Worm (Caenorhabditis elegans) whole organism, young adult: ENCODE data around the gene C18D11.9.

ENCODE experiments used
- B0336.3 ChIP-seq: fragments of 200-800 bp; sonication (Bioruptor generic); IDR thresholded peaks from 2 replicates; pipeline ENCODE4 v1.3.6; 2022; ENCODE audit warnings: missing genetic modification characterization, missing compliant biosample characterization
- C06A6.2 ChIP-seq: fragments of 200-800 bp; sonication (Bioruptor generic); conservative IDR thresholded peaks from 2 replicates; pipeline ENCODE4 v1.3.6; 2022; ENCODE audit warnings: missing genetic modification characterization, missing compliant biosample characterization
- C17E4.6 ChIP-seq: fragments of 200-800 bp; sonication (Bioruptor generic); IDR thresholded peaks from 2 replicates; pipeline ENCODE4 v1.3.6; 2022; ENCODE audit warnings: missing genetic modification reagents, missing genetic modification characterization, missing compliant biosample characterization
- F10E7.11 ChIP-seq: sonication (generic microtip); optimal IDR thresholded peaks from 2 replicates; lab custom pipeline; 2017; ENCODE audit warnings: mild to moderate bottlenecking, missing genetic modification characterization, moderate library complexity, missing compliant biosample characterization
- F23B12.7 ChIP-seq: sonication (generic microtip); optimal IDR thresholded peaks from 2 replicates; lab custom pipeline; 2017; ENCODE audit warnings: missing genetic modification characterization, mild to moderate bottlenecking, missing compliant biosample characterization, antibody characterized with exemption, moderate library complexity; ENCODE audit not compliant: insufficient read depth
- F37B4.10 ChIP-seq: fragments of 200-800 bp; sonication (Bioruptor generic); IDR thresholded peaks from 2 replicates; pipeline ENCODE4 v1.3.6; 2022; ENCODE audit warnings: missing genetic modification characterization, missing compliant biosample characterization
- F49E8.2 ChIP-seq: sonication (generic microtip); optimal IDR thresholded peaks from 3 replicates; lab custom pipeline; 2017; ENCODE audit warnings: missing genetic modification characterization, mild to moderate bottlenecking, missing compliant biosample characterization, antibody characterized with exemption, moderate library complexity; ENCODE audit not compliant: insufficient read depth
- K12H6.12 ChIP-seq: fragments of 200-800 bp; sonication (Bioruptor generic); optimal IDR thresholded peaks from 2 replicates; lab custom pipeline; 2018; ENCODE audit warnings: mild to moderate bottlenecking, missing genetic modification characterization, missing compliant biosample characterization
- T26A5.8 ChIP-seq: sonication (generic microtip); optimal IDR thresholded peaks from 2 replicates; lab custom pipeline; 2016; ENCODE audit warnings: missing genetic modification characterization, missing compliant biosample characterization
- Y56A3A.18 ChIP-seq: fragments of 200-800 bp; sonication (Bioruptor generic); IDR thresholded peaks from 2 replicates; pipeline ENCODE4 v1.3.6; 2022; ENCODE audit warnings: missing genetic modification reagents, missing genetic modification characterization, missing compliant biosample characterization
- Y67H2A.10 ChIP-seq: fragments of 200-800 bp; sonication (Bioruptor generic); conservative IDR thresholded peaks from 2 replicates; pipeline ENCODE4 v1.3.6; 2022; ENCODE audit warnings: missing genetic modification reagents, missing genetic modification characterization, missing compliant biosample characterization
- Y95B8A.8 ChIP-seq: fragments of 200-800 bp; sonication (Bioruptor generic); IDR thresholded peaks from 2 replicates; pipeline ENCODE4 v1.3.6; 2022; ENCODE audit warnings: missing genetic modification reagents, missing genetic modification characterization, missing compliant biosample characterization
- aptf-3 ChIP-seq: fragments of 200-800 bp; sonication (Bioruptor generic); IDR thresholded peaks from 2 replicates; pipeline ENCODE4 v1.3.6; 2022; ENCODE audit warnings: missing genetic modification characterization, missing compliant biosample characterization
- athp-1 ChIP-seq: sonication (generic microtip); optimal IDR thresholded peaks from 2 replicates; lab custom pipeline; 2017; ENCODE audit warnings: mild to moderate bottlenecking, missing genetic modification characterization, missing compliant biosample characterization
- cebp-1 ChIP-seq, 2 experiments: fragments of 200-800 bp in 1 of 2; sonication (Bioruptor generic) in 1 of 2; sonication (generic microtip) in 1 of 2; IDR thresholded peaks in 1 of 2; optimal IDR thresholded peaks in 1 of 2; 2 replicates each; pipeline versions ENCODE4 v1.3.6 to Lab custom; 2017 to 2022; ENCODE audit warnings: missing compliant biosample characterization in 2 of 2, missing genetic modification characterization in 2 of 2, mild to moderate bottlenecking in 1 of 2, missing genetic modification reagents in 1 of 2, moderate library complexity in 1 of 2
- cebp-2 ChIP-seq: fragments of 200-800 bp; sonication (Bioruptor generic); IDR thresholded peaks from 2 replicates; pipeline ENCODE4 v1.3.6; 2022; ENCODE audit warnings: missing genetic modification characterization, missing compliant biosample characterization
- ceh-100 ChIP-seq: fragments of 200-800 bp; sonication (Bioruptor generic); IDR thresholded peaks from 2 replicates; pipeline ENCODE4 v1.3.6; 2022; ENCODE audit warnings: missing genetic modification reagents, missing genetic modification characterization, missing compliant biosample characterization
- ceh-27 ChIP-seq: fragments of 200-800 bp; sonication (Bioruptor generic); optimal IDR thresholded peaks from 2 replicates; lab custom pipeline; 2018; ENCODE audit warnings: mild to moderate bottlenecking, missing genetic modification characterization, moderate library complexity, missing compliant biosample characterization
- ceh-91 ChIP-seq: fragments of 200-800 bp; sonication (Bioruptor generic); IDR thresholded peaks from 2 replicates; pipeline ENCODE4 v1.3.6; 2022; ENCODE audit warnings: missing genetic modification reagents, missing genetic modification characterization, missing compliant biosample characterization
- efl-1 ChIP-seq: fragments of 150-350 bp; optimal IDR thresholded peaks from 2 replicates; lab custom pipeline; 2014; ENCODE audit warnings: missing biosample characterization, missing genetic modification reagents, missing genetic modification characterization
- egl-18 ChIP-seq: fragments of 200-800 bp; sonication (Bioruptor generic); IDR thresholded peaks from 2 replicates; pipeline ENCODE4 v1.3.6; 2022; ENCODE audit warnings: missing genetic modification reagents, missing genetic modification characterization, missing compliant biosample characterization
- ets-4 ChIP-seq: fragments of 200-800 bp; sonication (Bioruptor generic); optimal IDR thresholded peaks from 2 replicates; lab custom pipeline; 2018; ENCODE audit warnings: mild to moderate bottlenecking, missing genetic modification characterization, missing compliant biosample characterization
- fkh-3 ChIP-seq: sonication (generic microtip); optimal IDR thresholded peaks from 2 replicates; lab custom pipeline; 2016; ENCODE audit warnings: mild to moderate bottlenecking, missing genetic modification characterization, missing compliant biosample characterization
- gei-17 ChIP-seq: fragments of 200-800 bp; sonication (Bioruptor generic); optimal IDR thresholded peaks from 2 replicates; lab custom pipeline; 2018; ENCODE audit warnings: mild to moderate bottlenecking, missing genetic modification characterization, missing compliant biosample characterization
- hmg-20 ChIP-seq: fragments of 200-800 bp; sonication (Bioruptor generic); IDR thresholded peaks from 2 replicates; pipeline ENCODE4 v1.3.6; 2022; ENCODE audit warnings: missing genetic modification reagents, missing genetic modification characterization, missing compliant biosample characterization
- lin-35 ChIP-seq, 3 experiments: fragments of 150-350 bp in 2 of 3; sonication (generic microtip) in 1 of 3; optimal IDR thresholded peaks; 2 replicates each; lab custom pipeline; 2014 to 2018; ENCODE audit warnings: missing biosample characterization in 3 of 3, missing genetic modification characterization in 3 of 3, missing genetic modification reagents in 3 of 3
- lir-1 ChIP-seq: fragments of 200-800 bp; sonication (Bioruptor generic); conservative IDR thresholded peaks from 2 replicates; pipeline ENCODE4 v1.3.6; 2022; ENCODE audit warnings: missing genetic modification reagents, missing genetic modification characterization, missing compliant biosample characterization
- lsl-1 ChIP-seq: fragments of 200-800 bp; sonication (Bioruptor generic); optimal IDR thresholded peaks from 2 replicates; lab custom pipeline; 2018; ENCODE audit warnings: mild to moderate bottlenecking, missing genetic modification characterization, moderate library complexity, missing compliant biosample characterization
- madf-6 ChIP-seq: fragments of 200-800 bp; sonication (Bioruptor generic); IDR thresholded peaks from 2 replicates; pipeline ENCODE4 v1.3.6; 2022; ENCODE audit warnings: missing genetic modification reagents, missing genetic modification characterization, missing compliant biosample characterization
- mes-4 ChIP-seq: sonication (generic microtip); optimal IDR thresholded peaks from 2 replicates; lab custom pipeline; 2016; ENCODE audit warnings: missing genotype, missing genetic modification characterization, missing compliant biosample characterization
- nfya-1 ChIP-seq: sonication (generic microtip); optimal IDR thresholded peaks from 2 replicates; lab custom pipeline; 2017; ENCODE audit warnings: antibody characterized with exemption, missing compliant biosample characterization, missing genetic modification characterization, borderline replicate concordance; ENCODE audit not compliant: insufficient read depth
- nfyb-1 ChIP-seq: fragments of 200-800 bp; sonication (Bioruptor generic); IDR thresholded peaks from 2 replicates; pipeline ENCODE4 v1.3.6; 2022; ENCODE audit warnings: missing genetic modification reagents, missing genetic modification characterization, missing compliant biosample characterization
- nhr-120 ChIP-seq: fragments of 200-800 bp; sonication (Bioruptor generic); IDR thresholded peaks from 2 replicates; pipeline ENCODE4 v1.3.6; 2022; ENCODE audit warnings: missing genetic modification characterization, missing compliant biosample characterization
- rcor-1 ChIP-seq: fragments of 200-800 bp; sonication (Bioruptor generic); IDR thresholded peaks from 2 replicates; pipeline ENCODE4 v1.3.6; 2022; ENCODE audit warnings: missing genetic modification reagents, missing genetic modification characterization, missing compliant biosample characterization
- repo-1 ChIP-seq: sonication (generic microtip); optimal IDR thresholded peaks from 2 replicates; lab custom pipeline; 2017; ENCODE audit warnings: mild to moderate bottlenecking, missing genetic modification characterization, missing compliant biosample characterization
- rpc-1 ChIP-seq, 2 experiments: fragments of 150-350 bp in 1 of 2; sonication (generic microtip) in 1 of 2; optimal IDR thresholded peaks; 2 replicates each; lab custom pipeline; 2014 to 2018; ENCODE audit warnings: missing biosample characterization in 1 of 2, missing genetic modification characterization in 1 of 2, missing genetic modification reagents in 1 of 2, missing genotype in 1 of 2
- snpc-1.1 ChIP-seq: sonication (generic microtip); optimal IDR thresholded peaks from 2 replicates; lab custom pipeline; 2017; ENCODE audit warnings: missing genetic modification characterization, mild to moderate bottlenecking, missing compliant biosample characterization, antibody characterized with exemption, moderate library complexity, missing genotype, missing genetic modification reagents; ENCODE audit not compliant: insufficient read depth
- snpc-4 ChIP-seq, 5 experiments: fragments of 150-350 bp in 1 of 5; sonication (generic microtip) in 4 of 5; optimal IDR thresholded peaks; 2 replicates each; lab custom pipeline; 2014 to 2018; ENCODE audit warnings: missing genetic modification characterization in 5 of 5, missing biosample characterization in 3 of 5, antibody characterized with exemption in 2 of 5, mild to moderate bottlenecking in 2 of 5, missing compliant biosample characterization in 2 of 5, missing genotype in 2 of 5, moderate library complexity in 2 of 5, missing genetic modification reagents in 1 of 5
- somi-1 ChIP-seq: fragments of 200-800 bp; sonication (Bioruptor generic); optimal IDR thresholded peaks from 2 replicates; lab custom pipeline; 2018; ENCODE audit warnings: mild to moderate bottlenecking, missing genetic modification characterization, missing compliant biosample characterization
- tlf-1 ChIP-seq: fragments of 200-800 bp; sonication (Bioruptor generic); optimal IDR thresholded peaks from 2 replicates; lab custom pipeline; 2018; ENCODE audit warnings: mild to moderate bottlenecking, missing genetic modification characterization, missing compliant biosample characterization
- ztf-25 ChIP-seq: fragments of 200-800 bp; sonication (Bioruptor generic); IDR thresholded peaks from 2 replicates; pipeline ENCODE4 v1.3.6; 2022; ENCODE audit warnings: missing genetic modification reagents, missing genetic modification characterization, missing compliant biosample characterization
- ztf-3 ChIP-seq: fragments of 200-800 bp; sonication (Bioruptor generic); optimal IDR thresholded peaks from 2 replicates; lab custom pipeline; 2018; ENCODE audit warnings: mild to moderate bottlenecking, missing genetic modification characterization, missing compliant biosample characterization

C18D11.9 gene

DNA sequence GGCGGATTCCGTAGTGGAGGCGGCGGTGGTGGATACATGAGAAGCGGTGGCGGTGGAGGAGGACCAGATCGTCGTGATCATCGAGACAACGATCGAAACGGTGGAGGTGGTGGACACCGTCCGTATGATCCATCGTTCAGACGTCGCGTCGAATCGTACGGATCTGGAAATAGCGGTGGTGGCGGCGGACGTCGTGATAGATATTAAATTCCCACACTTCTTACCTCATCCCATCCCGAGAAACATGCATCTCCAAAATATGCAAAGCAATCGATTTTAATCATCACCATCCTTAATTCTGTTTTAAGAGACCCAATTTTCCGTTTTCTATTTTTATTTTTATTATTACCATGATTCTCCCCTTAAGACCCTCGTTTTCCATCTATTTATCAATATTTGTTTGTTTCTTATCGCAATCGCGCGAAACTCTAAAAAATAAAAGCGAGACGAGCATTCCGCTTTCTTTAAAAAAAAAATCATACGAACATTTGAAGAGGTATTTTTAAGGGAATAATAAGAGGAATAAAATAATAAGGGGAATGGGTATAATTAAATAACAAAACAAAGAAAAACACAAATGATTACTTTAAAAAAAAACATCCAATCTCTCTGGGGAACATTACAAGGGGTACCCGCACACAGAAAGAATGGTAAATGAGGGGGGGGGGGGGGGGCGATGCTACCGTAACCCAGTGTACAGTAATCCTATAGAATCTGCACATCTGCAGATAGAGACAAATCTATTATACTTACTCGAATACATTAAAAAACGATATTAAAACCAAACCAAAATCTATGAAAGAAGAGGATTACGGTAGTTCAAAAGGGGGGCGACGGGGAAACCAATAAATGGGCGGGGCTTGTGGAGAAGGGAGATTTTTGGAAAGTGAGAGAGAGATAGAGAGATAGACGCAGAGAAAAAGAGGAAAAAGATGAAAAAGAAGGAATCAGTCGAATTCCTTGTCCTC lies 21.9 kb downstream of the C18D11.9 start:
- no peak for TF ChIP-seq tlf-1
- TF ChIP-seq cebp-1 (GFP tag; IDR thresholded peaks at IDR 0.05; lab: Robert Waterston, UW): peak; percentile 76
- TF ChIP-seq cebp-1 (tag; optimal IDR thresholded peaks at IDR 0.05; lab: Kevin White, UChicago): peak; percentile 72
- TF ChIP-seq nhr-120 (GFP tag; lab: Robert Waterston, UW): 0 out of 2 replicates have a peak, but pooled peaks have one; percentile 18
- TF ChIP-seq Y95B8A.8 (GFP tag; lab: Robert Waterston, UW): peak; percentile 86
- peak; percentile 85 for TF ChIP-seq B0336.3 (GFP tag; lab: Robert Waterston, UW)
- peak; percentile 52 for TF ChIP-seq rcor-1 (GFP tag; lab: Robert Waterston, UW)
- peak; percentile 60 for TF ChIP-seq Y67H2A.10 (GFP tag; lab: Robert Waterston, UW)
- TF ChIP-seq cebp-2 (GFP tag; lab: Robert Waterston, UW): peak; percentile 85; the same call in 1 of the 2 replicates
- peak; percentile 10 for TF ChIP-seq ceh-27 (GFP tag; lab: Kevin White, UChicago)
- 0 out of 2 replicates have a peak, but pooled peaks have one; percentile 11 for TF ChIP-seq aptf-3
- TF ChIP-seq somi-1 (GFP tag; lab: Kevin White, UChicago): no peak
- TF ChIP-seq repo-1 (tag; lab: Kevin White, UChicago): peak; percentile 86
- no peak for TF ChIP-seq nfya-1 (tag; lab: Kevin White, UChicago)
- TF ChIP-seq rpc-1 (optimal IDR thresholded peaks at IDR 0.05; lab: Kevin White, UChicago): no peak
- no peak for TF ChIP-seq rpc-1 (tag; optimal IDR thresholded peaks at IDR 0.05; lab: Kevin White, UChicago)
- TF ChIP-seq athp-1 (tag; lab: Kevin White, UChicago): peak; percentile 72
- TF ChIP-seq efl-1 (GFP tag; lab: Kevin White, UChicago): peak; percentile 22
- peak; percentile 26 for TF ChIP-seq T26A5.8
- TF ChIP-seq lin-35 (GFP tag; optimal IDR thresholded peaks at IDR 0.05; lab: Kevin White, UChicago): peak in 1 of 3 experiments; percentile 40
- TF ChIP-seq gei-17: peak; percentile 47
- peak; percentile 9 for TF ChIP-seq F10E7.11 (tag; lab: Kevin White, UChicago)
- peak; percentile 42 for TF ChIP-seq lsl-1 (GFP tag; lab: Kevin White, UChicago)
- 0 out of 2 replicates have a peak, but pooled peaks have one; percentile 61 for TF ChIP-seq F37B4.10 (GFP tag; lab: Robert Waterston, UW)
- peak; percentile 23 for TF ChIP-seq fkh-3
- TF ChIP-seq K12H6.12 (tag; lab: Kevin White, UChicago): no peak
- peak; percentile 31 for TF ChIP-seq F49E8.2 (tag; lab: Kevin White, UChicago)
- peak; percentile 60 for TF ChIP-seq snpc-1.1
- peak; percentile 65; the same call in 1 of the 2 replicates for TF ChIP-seq ceh-100 (GFP tag; lab: Robert Waterston, UW)
- no peak; the same call in 1 of the 2 replicates for TF ChIP-seq ceh-91 (GFP tag; lab: Robert Waterston, UW)
- TF ChIP-seq F23B12.7: peak; percentile 25
- TF ChIP-seq ztf-3: peak; percentile 33
- TF ChIP-seq snpc-4 (GFP tag; optimal IDR thresholded peaks at IDR 0.05; lab: Kevin White, UChicago): peak; percentile 52
- peak in 2 of 4 experiments; percentile 18 to 58 for TF ChIP-seq snpc-4 (tag; optimal IDR thresholded peaks at IDR 0.05; lab: Kevin White, UChicago)
- peak; percentile 53; the same call in 1 of the 2 replicates for TF ChIP-seq C06A6.2
- TF ChIP-seq ets-4: peak; percentile 19
- peak; percentile 2; the same call in 1 of the 2 replicates for TF ChIP-seq egl-18
- TF ChIP-seq lir-1 (GFP tag; lab: Robert Waterston, UW): no peak
- TF ChIP-seq Y56A3A.18 (GFP tag; lab: Robert Waterston, UW): peak; percentile 25; the same call in 1 of the 2 replicates
- TF ChIP-seq C17E4.6 (GFP tag; lab: Robert Waterston, UW): peak; percentile 5; the same call in 1 of the 2 replicates
- no peak for TF ChIP-seq ztf-25
- TF ChIP-seq hmg-20 (GFP tag; lab: Robert Waterston, UW): peak; percentile 39; the same call in 1 of the 2 replicates
- TF ChIP-seq mes-4: no peak
- peak; percentile 52 for TF ChIP-seq madf-6
- TF ChIP-seq nfyb-1 (GFP tag; lab: Robert Waterston, UW): peak; percentile 84
